Fruit fly (Drosophila melanogaster): Measurements from ENCODE around the gene Pex12.

Gene Pex12

DNA sequence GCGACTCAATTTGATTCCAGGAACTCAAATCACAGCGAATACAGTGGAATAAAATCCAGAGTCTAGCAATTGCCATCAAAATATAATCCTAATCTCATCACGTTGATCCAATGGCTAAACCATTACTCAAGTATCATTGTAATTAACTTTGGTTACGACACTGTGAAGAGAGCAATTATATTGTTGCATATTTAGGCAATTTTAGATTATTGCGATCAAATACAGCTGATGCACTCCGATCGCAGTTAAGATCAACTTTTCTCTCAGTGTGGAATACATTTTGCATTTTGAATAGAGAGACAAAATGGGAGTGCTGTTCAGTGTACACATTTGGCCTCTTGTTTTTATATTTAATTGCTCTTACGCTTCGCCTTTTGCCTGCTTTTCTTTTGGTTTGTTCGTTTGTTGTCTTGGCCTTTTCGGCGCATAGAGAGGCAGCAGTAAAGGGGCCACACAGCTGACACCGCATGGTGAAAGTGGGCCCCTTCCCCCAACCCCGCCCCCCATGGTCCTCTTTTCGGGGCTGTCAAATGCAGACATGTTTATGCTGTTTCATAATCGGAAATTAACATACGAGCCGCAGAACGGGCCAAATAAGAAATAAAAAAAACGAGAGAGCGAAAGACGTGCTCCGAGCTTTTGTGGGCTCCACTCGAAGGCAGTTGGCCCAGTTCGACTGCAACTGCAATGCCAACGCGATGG is 30.5 kb downstream of the Pex12 start (continued):
- peak; percentile 80 for TF ChIP-seq gem (tag; optimal IDR thresholded peaks at IDR 0.05)
- no peak for TF ChIP-seq Lhr (GFP tag; optimal IDR thresholded peaks at IDR 0.05)
- peak; percentile 61 to 65 for TF ChIP-seq dpn (GFP tag; optimal IDR thresholded peaks at IDR 0.05)
- TF ChIP-seq btn (GFP tag; optimal IDR thresholded peaks at IDR 0.05) = peak; percentile 48
- peak; percentile 20 for TF ChIP-seq CG10654 (GFP tag; optimal IDR thresholded peaks at IDR 0.05)
- peak; percentile 32 for TF ChIP-seq gro (GFP tag; optimal IDR thresholded peaks at IDR 0.05)
- TF ChIP-seq YL-1 (GFP tag; optimal IDR thresholded peaks at IDR 0.05) = no peak
- peak; percentile 42 for TF ChIP-seq Atf-2 (GFP tag; optimal IDR thresholded peaks at IDR 0.05)
- peak; percentile 22 for TF ChIP-seq Fer1 (GFP tag; optimal IDR thresholded peaks at IDR 0.05)
- TF ChIP-seq CG7987 (GFP tag; optimal IDR thresholded peaks at IDR 0.05) = no peak
- peak; percentile 44 for TF ChIP-seq CG14710 (tag; optimal IDR thresholded peaks at IDR 0.05)
- TF ChIP-seq yki (optimal IDR thresholded peaks at IDR 0.05) = no peak
- TF ChIP-seq CG11247 (GFP tag; IDR thresholded peaks at IDR 0.05) = no peak
- TF ChIP-seq CG13894 (tag; optimal IDR thresholded peaks at IDR 0.05) = no peak
- no peak for TF ChIP-seq disco-r (GFP tag; optimal IDR thresholded peaks at IDR 0.05)
- peak; percentile 54 for TF ChIP-seq mam (GFP tag; optimal IDR thresholded peaks at IDR 0.05)
- no peak for TF ChIP-seq CG7745 (tag; optimal IDR thresholded peaks at IDR 0.05)
- no peak for TF ChIP-seq Hr39 (optimal IDR thresholded peaks at IDR 0.05)
- TF ChIP-seq crp (GFP tag; optimal IDR thresholded peaks at IDR 0.05) = peak in 1 of 2 experiments; percentile 61
- peak; percentile 43 for TF ChIP-seq nerfin-1 (tag; optimal IDR thresholded peaks at IDR 0.05)
- TF ChIP-seq Side (GFP tag; optimal IDR thresholded peaks at IDR 0.05) = no peak
- peak; percentile 63 for TF ChIP-seq bab2 (GFP tag; optimal IDR thresholded peaks at IDR 0.05)
- peak; percentile 43; the same call in 1 of the 3 replicates for TF ChIP-seq dysf (GFP tag; IDR thresholded peaks at IDR 0.05)
- peak; percentile 50 for TF ChIP-seq Mes4 (GFP tag; optimal IDR thresholded peaks at IDR 0.05)
- TF ChIP-seq CG16863 (GFP tag; optimal IDR thresholded peaks at IDR 0.05) = peak; percentile 30
- peak; percentile 25 for TF ChIP-seq CG3163 (GFP tag; optimal IDR thresholded peaks at IDR 0.05)
- peak; percentile 74 for TF ChIP-seq CG12071 (GFP tag; optimal IDR thresholded peaks at IDR 0.05)
- TF ChIP-seq Gug (GFP tag; IDR thresholded peaks at IDR 0.05) = peak; percentile 31; the same call in 2 of the 4 replicates
- peak; percentile 0 for TF ChIP-seq abd-A (tag; optimal IDR thresholded peaks at IDR 0.05)
- no peak for TF ChIP-seq Ravus (GFP tag; IDR thresholded peaks at IDR 0.05)
- 0 out of 3 replicates have a peak, but pooled peaks have one; percentile 51 for TF ChIP-seq H15 (GFP tag; IDR thresholded peaks at IDR 0.05)
- peak; percentile 36 for TF ChIP-seq CG3407 (GFP tag; optimal IDR thresholded peaks at IDR 0.05)
- peak; percentile 14 for TF ChIP-seq NC2β (GFP tag; optimal IDR thresholded peaks at IDR 0.05)
- peak; percentile 62 for TF ChIP-seq CG2712 (tag; optimal IDR thresholded peaks at IDR 0.05)
- TF ChIP-seq HHEX (GFP tag; optimal IDR thresholded peaks at IDR 0.05) = peak; percentile 40
- peak; percentile 37 for TF ChIP-seq CG9727 (GFP tag; optimal IDR thresholded peaks at IDR 0.05)
- no peak for TF ChIP-seq gfzf (GFP tag; optimal IDR thresholded peaks at IDR 0.05)
- TF ChIP-seq Trl (optimal IDR thresholded peaks at IDR 0.05) = no peak
- TF ChIP-seq Trl (GFP tag; optimal IDR thresholded peaks at IDR 0.05) = peak; percentile 38
- TF ChIP-seq zfh1 (GFP tag; IDR thresholded peaks at IDR 0.05) = 0 out of 3 replicates have a peak, but pooled peaks have one; percentile 5
- TF ChIP-seq dan (GFP tag; IDR thresholded peaks at IDR 0.05) = no peak
- peak; percentile 33 for TF ChIP-seq tx (GFP tag; optimal IDR thresholded peaks at IDR 0.05)
- TF ChIP-seq CG15073 (GFP tag; optimal IDR thresholded peaks at IDR 0.05) = no peak
- peak; percentile 58 for TF ChIP-seq CG4707 (GFP tag; optimal IDR thresholded peaks at IDR 0.05)
- no peak; the same call in 1 of the 3 replicates for TF ChIP-seq B-H1 (GFP tag; IDR thresholded peaks at IDR 0.05)
- TF ChIP-seq grn (GFP tag; optimal IDR thresholded peaks at IDR 0.05) = no peak
- TF ChIP-seq shn (GFP tag; optimal IDR thresholded peaks at IDR 0.05) = peak; percentile 53
- TF ChIP-seq PHDP (tag; optimal IDR thresholded peaks at IDR 0.05) = peak; percentile 74
- peak; percentile 43 for TF ChIP-seq CG31365 (tag; optimal IDR thresholded peaks at IDR 0.05)
- peak; percentile 34 for TF ChIP-seq CG17802 (tag; optimal IDR thresholded peaks at IDR 0.05)
- TF ChIP-seq tgo (GFP tag; IDR thresholded peaks at IDR 0.05) = peak; percentile 40; the same call in 1 of the 3 replicates
